Fruit fly (Drosophila melanogaster): ENCODE data around the gene CG7382.

dm6 chr2L:5536658-5537057 lies 17.0 kb upstream of the CG7382 start, which contains the start of gene tomb:
- TF ChIP-seq unpg (GFP tag; optimal IDR thresholded peaks at IDR 0.05) (no peak), CG34376 (GFP tag; optimal IDR thresholded peaks at IDR 0.05) (no peak), ind (GFP tag; optimal IDR thresholded peaks at IDR 0.05) (no peak), CG9817 (tag; optimal IDR thresholded peaks at IDR 0.05) (no peak)

Measured in whole organism, embryonic.